Fruit fly (Drosophila melanogaster) Kc167 (cell line): Measurements from ENCODE around the gene Peritrophin-A.
"Not testable (repeated sequence)": the region's sequence is repeated elsewhere in the genome, so short reads cannot be mapped to it uniquely, and the experiment has no call there.

Experiments
- Sin3A ChIP-seq: fragments of >200 bp; optimal IDR thresholded peaks from 2 replicates; lab custom pipeline; 2018; ENCODE audit warnings: missing external identifiers
- insv ChIP-seq: fragments of >200 bp; optimal IDR thresholded peaks from 3 replicates; lab custom pipeline; 2018; ENCODE audit warnings: missing external identifiers
- psq ChIP-seq: fragments of >200 bp; optimal IDR thresholded peaks from 2 replicates; lab custom pipeline; 2017; ENCODE audit warnings: missing external identifiers
- ttk ChIP-seq: sonication (Bioruptor generic); optimal IDR thresholded peaks from 2 replicates; lab custom pipeline; 2017; ENCODE audit warnings: missing external identifiers

- TF ChIP-seq psq; Sin3A; ttk (lab: Kevin White, UChicago); insv (lab: Kevin White, UChicago): not testable (repeated sequence)
Measured at dm6 chrX:20201833-20202232, 42.6 kb upstream of the Peritrophin-A start, which contains the start of gene SdicA.
